Worm (Caenorhabditis elegans): ENCODE results near the gene F56D6.9.

F56D6.9 gene

ce11 chrIV:3885369-3885768 is 6.8 kb upstream of the F56D6.9 start, which contains the start of gene oac-22:
oac-22 (plus strand) TSS chrIV:3885669.
- no peak for TF ChIP-seq hnd-1 (tag; optimal IDR thresholded peaks at IDR 0.05)
- TF ChIP-seq ets-7 (tag; optimal IDR thresholded peaks at IDR 0.05) = no peak
- no peak for TF ChIP-seq F13C5.2 (tag; optimal IDR thresholded peaks at IDR 0.05)
- TF ChIP-seq B0310.2 (tag; optimal IDR thresholded peaks at IDR 0.05) = no peak

ce11 chrIV:3888963-3889362 is 3.2 kb upstream of the F56D6.9 start, which contains the start of gene oac-21:
oac-21 (plus strand) TSS chrIV:3889263.
- TF ChIP-seq hnd-1 (tag; optimal IDR thresholded peaks at IDR 0.05) = no peak

ce11 chrIV:3894004-3894480 is 1.9 kb downstream of the F56D6.9 start, which contains the start of gene F56D6.8:
F56D6.8 (minus strand) TSS chrIV:3894430.
- no peak for TF ChIP-seq pes-1 (GFP tag; IDR thresholded peaks at IDR 0.05)
- TF ChIP-seq ceh-13 (GFP tag; optimal IDR thresholded peaks at IDR 0.05) = no peak
- no peak for TF ChIP-seq sea-1 (GFP tag; conservative IDR thresholded peaks at IDR 0.05)
- TF ChIP-seq hmbx-1 (tag; optimal IDR thresholded peaks at IDR 0.05) = no peak
- no peak for TF ChIP-seq B0310.2 (tag; optimal IDR thresholded peaks at IDR 0.05)
- no peak for TF ChIP-seq ets-7 (tag; optimal IDR thresholded peaks at IDR 0.05)
- no peak for TF ChIP-seq hnd-1 (tag; optimal IDR thresholded peaks at IDR 0.05)
- TF ChIP-seq flt-1 (GFP tag; IDR thresholded peaks at IDR 0.05) = no peak
- no peak for TF ChIP-seq scrt-1 (GFP tag; IDR thresholded peaks at IDR 0.05)
- TF ChIP-seq tbx-11 (GFP tag; IDR thresholded peaks at IDR 0.05) = no peak
- TF ChIP-seq tra-4 (tag; optimal IDR thresholded peaks at IDR 0.05) = no peak

ce11 chrIV:3894770-3895169 is 2.6 kb downstream of the F56D6.9 start, which contains the start of gene dct-8:
dct-8 (plus strand) TSS chrIV:3895070.
- no peak for TF ChIP-seq B0310.2 (tag; optimal IDR thresholded peaks at IDR 0.05)
- TF ChIP-seq ets-7 (tag; optimal IDR thresholded peaks at IDR 0.05) = no peak
- no peak for TF ChIP-seq ceh-36 (tag; optimal IDR thresholded peaks at IDR 0.05)
- TF ChIP-seq scrt-1 (GFP tag; IDR thresholded peaks at IDR 0.05) = no peak
- no peak for TF ChIP-seq tbx-37 (GFP tag; conservative IDR thresholded peaks at IDR 0.05)
- no peak for TF ChIP-seq sea-1 (GFP tag; conservative IDR thresholded peaks at IDR 0.05)
- no peak for TF ChIP-seq ama-1 (optimal IDR thresholded peaks at IDR 0.05)
- TF ChIP-seq hnd-1 (tag; optimal IDR thresholded peaks at IDR 0.05) = no peak

ce11 chrIV:3899719-3900554 is 7.8 kb downstream of the F56D6.9 start, which contains the start of gene srz-62:
srz-62 (plus strand) TSS chrIV:3900504.
- TF ChIP-seq flt-1 (GFP tag; IDR thresholded peaks at IDR 0.05) (no peak), tra-4 (tag; optimal IDR thresholded peaks at IDR 0.05) (no peak), scrt-1 (GFP tag; IDR thresholded peaks at IDR 0.05) (no peak), ets-7 (tag; optimal IDR thresholded peaks at IDR 0.05) (no peak), ceh-36 (tag; optimal IDR thresholded peaks at IDR 0.05) (no peak), aly-1 (tag; optimal IDR thresholded peaks at IDR 0.05) (no peak), hmbx-1 (tag; optimal IDR thresholded peaks at IDR 0.05) (no peak), ceh-13 (GFP tag; optimal IDR thresholded peaks at IDR 0.05) (no peak), hmg-4 (GFP tag; optimal IDR thresholded peaks at IDR 0.05) (no peak), pes-1 (GFP tag; IDR thresholded peaks at IDR 0.05) (no peak), tbx-11 (GFP tag; IDR thresholded peaks at IDR 0.05) (no peak), sea-1 (GFP tag; conservative IDR thresholded peaks at IDR 0.05) (no peak)

ce11 chrIV:3902955-3903354 is 10.8 kb downstream of the F56D6.9 start, which contains the start of gene F56D6.6:
F56D6.6 (plus strand) TSS chrIV:3903255.
- TF ChIP-seq ceh-36 (tag; optimal IDR thresholded peaks at IDR 0.05) (no peak), ama-1 (optimal IDR thresholded peaks at IDR 0.05) (no peak), hnd-1 (tag; optimal IDR thresholded peaks at IDR 0.05) (no peak), ceh-13 (GFP tag; optimal IDR thresholded peaks at IDR 0.05) (no peak), aly-1 (tag; optimal IDR thresholded peaks at IDR 0.05) (no peak), tbx-11 (GFP tag; IDR thresholded peaks at IDR 0.05) (no peak), hmg-4 (GFP tag; optimal IDR thresholded peaks at IDR 0.05) (no peak), sea-1 (GFP tag; conservative IDR thresholded peaks at IDR 0.05) (no peak), flt-1 (GFP tag; IDR thresholded peaks at IDR 0.05) (no peak), hmbx-1 (tag; optimal IDR thresholded peaks at IDR 0.05) (no peak), ets-7 (tag; optimal IDR thresholded peaks at IDR 0.05) (no peak), tra-4 (tag; optimal IDR thresholded peaks at IDR 0.05) (no peak)

ce11 chrIV:3904620-3905019 is 12.5 kb downstream of the F56D6.9 start, which contains the start of gene F56D6.21:
F56D6.21 (plus strand) TSS chrIV:3904920.
- TF ChIP-seq hnd-1 (tag; optimal IDR thresholded peaks at IDR 0.05) = no peak
- no peak for TF ChIP-seq aly-1 (tag; optimal IDR thresholded peaks at IDR 0.05)
- no peak for TF ChIP-seq ama-1 (optimal IDR thresholded peaks at IDR 0.05)
- no peak for TF ChIP-seq B0310.2 (tag; optimal IDR thresholded peaks at IDR 0.05)
- TF ChIP-seq ceh-36 (tag; optimal IDR thresholded peaks at IDR 0.05) = no peak
- no peak for TF ChIP-seq tbx-37 (GFP tag; conservative IDR thresholded peaks at IDR 0.05)
- TF ChIP-seq scrt-1 (GFP tag; IDR thresholded peaks at IDR 0.05) = no peak
- no peak for TF ChIP-seq tbx-11 (GFP tag; IDR thresholded peaks at IDR 0.05)
- TF ChIP-seq hmbx-1 (tag; optimal IDR thresholded peaks at IDR 0.05) = no peak
- TF ChIP-seq tra-4 (tag; optimal IDR thresholded peaks at IDR 0.05) = no peak
- TF ChIP-seq sea-1 (GFP tag; conservative IDR thresholded peaks at IDR 0.05) = no peak
- no peak for TF ChIP-seq ceh-13 (GFP tag; optimal IDR thresholded peaks at IDR 0.05)
- TF ChIP-seq flt-1 (GFP tag; IDR thresholded peaks at IDR 0.05) = no peak
- no peak for TF ChIP-seq pes-1 (GFP tag; IDR thresholded peaks at IDR 0.05)
- TF ChIP-seq F13C5.2 (tag; optimal IDR thresholded peaks at IDR 0.05) = no peak
- no peak for TF ChIP-seq hmg-4 (GFP tag; optimal IDR thresholded peaks at IDR 0.05)

ce11 chrIV:3906393-3906792 is 14.3 kb downstream of the F56D6.9 start, which contains the start of gene F56D6.11:
F56D6.11 (minus strand) TSS chrIV:3906493.
- TF ChIP-seq flt-1 (GFP tag; IDR thresholded peaks at IDR 0.05) (no peak), pes-1 (GFP tag; IDR thresholded peaks at IDR 0.05) (no peak), B0310.2 (tag; optimal IDR thresholded peaks at IDR 0.05) (no peak), ceh-13 (GFP tag; optimal IDR thresholded peaks at IDR 0.05) (no peak), hnd-1 (tag; optimal IDR thresholded peaks at IDR 0.05) (no peak), F13C5.2 (tag; optimal IDR thresholded peaks at IDR 0.05) (no peak), tbx-37 (GFP tag; conservative IDR thresholded peaks at IDR 0.05) (no peak), scrt-1 (GFP tag; IDR thresholded peaks at IDR 0.05) (no peak), tra-4 (tag; optimal IDR thresholded peaks at IDR 0.05) (no peak), ceh-36 (tag; optimal IDR thresholded peaks at IDR 0.05) (no peak), ets-7 (tag; optimal IDR thresholded peaks at IDR 0.05) (no peak), hmbx-1 (tag; optimal IDR thresholded peaks at IDR 0.05) (no peak), ama-1 (optimal IDR thresholded peaks at IDR 0.05) (no peak), hmg-4 (GFP tag; optimal IDR thresholded peaks at IDR 0.05) (no peak), sea-1 (GFP tag; conservative IDR thresholded peaks at IDR 0.05) (no peak), tbx-11 (GFP tag; IDR thresholded peaks at IDR 0.05) (no peak)
